Fruit fly (Drosophila melanogaster) whole organism, embryonic: ENCODE data around the gene CG1910.

ENCODE experiments used
- Aef1 ChIP-seq: fragments of 200-800 bp; sonication (Bioruptor generic); IDR thresholded peaks from 3 replicates; pipeline ENCODE4 v1.3.6; 2022; ENCODE audit warnings: missing biosample characterization, missing genetic modification characterization
- CG10147 ChIP-seq: fragments of 200-800 bp; sonication (Bioruptor generic); optimal IDR thresholded peaks from 2 replicates; lab custom pipeline; 2019; ENCODE audit warnings: missing biosample characterization, mild to moderate bottlenecking, missing genetic modification characterization, moderate library complexity
- CG10209 ChIP-seq: fragments of 200-800 bp; sonication (Bioruptor generic); optimal IDR thresholded peaks from 3 replicates; lab custom pipeline; 2017; ENCODE audit warnings: missing biosample characterization, mild to moderate bottlenecking, missing genetic modification characterization, missing genetic modification reagents
- CG10267 ChIP-seq: fragments of 200-800 bp; sonication (Bioruptor generic); optimal IDR thresholded peaks from 2 replicates; lab custom pipeline; 2018; ENCODE audit warnings: missing biosample characterization, mild to moderate bottlenecking, missing genetic modification characterization, moderate library complexity
- CG11695 ChIP-seq: fragments of 200-800 bp; sonication (Bioruptor generic); IDR thresholded peaks from 3 replicates; pipeline ENCODE4 v1.3.6; 2022; ENCODE audit warnings: missing biosample characterization, missing genetic modification characterization
- CG12219 ChIP-seq: fragments of 200-800 bp; sonication (Bioruptor generic); optimal IDR thresholded peaks from 3 replicates; lab custom pipeline; 2018; ENCODE audit warnings: missing biosample characterization, mild to moderate bottlenecking, missing genetic modification characterization
- CG12236 ChIP-seq: fragments of 200-800 bp; sonication (Bioruptor generic); optimal IDR thresholded peaks from 2 replicates; lab custom pipeline; 2016; ENCODE audit warnings: missing biosample characterization, missing genetic modification characterization
- CG13894 ChIP-seq: fragments of 200-800 bp; sonication (Bioruptor generic); optimal IDR thresholded peaks from 3 replicates; lab custom pipeline; 2018; ENCODE audit warnings: missing biosample characterization, mild to moderate bottlenecking, missing genetic modification characterization, moderate library complexity
- CG17359 ChIP-seq: fragments of 200-800 bp; sonication (Bioruptor generic); optimal IDR thresholded peaks from 3 replicates; lab custom pipeline; 2018; ENCODE audit warnings: missing biosample characterization, mild to moderate bottlenecking, missing genetic modification characterization, moderate library complexity
- CG17802 ChIP-seq: fragments of 200-800 bp; sonication (Bioruptor generic); optimal IDR thresholded peaks from 2 replicates; lab custom pipeline; 2018; ENCODE audit warnings: missing biosample characterization, mild to moderate bottlenecking, missing genetic modification characterization, moderate library complexity
- CG17829 ChIP-seq: fragments of 200-800 bp; optimal IDR thresholded peaks from 2 replicates; lab custom pipeline; 2019; ENCODE audit warnings: missing biosample characterization, mild to moderate bottlenecking, missing genetic modification characterization, moderate library complexity
- CG18619 ChIP-seq: fragments of 200-800 bp; sonication (Bioruptor generic); optimal IDR thresholded peaks from 3 replicates; lab custom pipeline; 2017; ENCODE audit warnings: missing biosample characterization, mild to moderate bottlenecking, missing genetic modification characterization
- CG30403 ChIP-seq: fragments of 200-800 bp; sonication (Bioruptor generic); optimal IDR thresholded peaks from 3 replicates; lab custom pipeline; 2016; ENCODE audit warnings: missing biosample characterization, missing genetic modification characterization
- CG31441 ChIP-seq: fragments of 200-800 bp; sonication (Bioruptor generic); IDR thresholded peaks from 2 replicates; pipeline ENCODE4 v1.3.6; 2022; ENCODE audit warnings: missing biosample characterization, missing genetic modification characterization
- CG34376 ChIP-seq: fragments of 200-800 bp; sonication (Bioruptor generic); optimal IDR thresholded peaks from 2 replicates; lab custom pipeline; 2018; ENCODE audit warnings: missing biosample characterization, mild to moderate bottlenecking, missing genetic modification characterization
- CG42726 ChIP-seq: fragments of 200-800 bp; sonication (Bioruptor generic); IDR thresholded peaks from 2 replicates; pipeline ENCODE4 v1.3.6; 2022; ENCODE audit warnings: missing biosample characterization, missing genetic modification characterization; ENCODE audit not compliant: partially characterized antibody
- CG6175 ChIP-seq: fragments of 200-800 bp; sonication (Bioruptor generic); IDR thresholded peaks from 3 replicates; pipeline ENCODE4 v1.3.6; 2022; ENCODE audit warnings: missing biosample characterization, missing genetic modification characterization
- CG6765 ChIP-seq: fragments of 200-800 bp; sonication (Bioruptor generic); optimal IDR thresholded peaks from 3 replicates; lab custom pipeline; 2017; ENCODE audit warnings: missing biosample characterization, mild to moderate bottlenecking, missing genetic modification characterization
- CG8281 ChIP-seq: fragments of 200-800 bp; sonication (Bioruptor generic); optimal IDR thresholded peaks from 2 replicates; lab custom pipeline; 2018; ENCODE audit warnings: missing biosample characterization, mild to moderate bottlenecking, missing genetic modification characterization, moderate library complexity
- CG8290 ChIP-seq, 3 experiments: fragments of 200-800 bp; sonication (Bioruptor generic); optimal IDR thresholded peaks; 2 replicates each; lab custom pipeline; 2016 to 2019; ENCODE audit warnings: missing biosample characterization in 3 of 3, missing genetic modification characterization in 3 of 3, mild to moderate bottlenecking in 2 of 3, moderate library complexity in 1 of 3
- CG9727 ChIP-seq: fragments of 200-800 bp; sonication (Bioruptor generic); optimal IDR thresholded peaks from 3 replicates; lab custom pipeline; 2017; ENCODE audit warnings: missing biosample characterization, mild to moderate bottlenecking, missing genetic modification characterization
- CG9817 ChIP-seq: fragments of 200-800 bp; sonication (Bioruptor generic); optimal IDR thresholded peaks from 2 replicates; lab custom pipeline; 2018; ENCODE audit warnings: missing biosample characterization, mild to moderate bottlenecking, missing genetic modification characterization, moderate library complexity
- CHES-1-like ChIP-seq: fragments of 200-800 bp; sonication (Bioruptor generic); optimal IDR thresholded peaks from 2 replicates; lab custom pipeline; 2016; ENCODE audit warnings: missing biosample characterization, missing genetic modification characterization
- GATAe ChIP-seq: fragments of 200-800 bp; sonication (Bioruptor generic); conservative IDR thresholded peaks from 2 replicates; pipeline ENCODE4 v1.3.6; 2022; ENCODE audit warnings: missing biosample characterization, missing genetic modification characterization
- Hr51 ChIP-seq, 2 experiments: fragments of 200-800 bp; sonication (Bioruptor generic); optimal IDR thresholded peaks; 2 replicates in 1 of 2; 3 replicates in 1 of 2; lab custom pipeline; 2016 to 2018; ENCODE audit warnings: missing biosample characterization in 2 of 2, missing genetic modification characterization in 2 of 2, mild to moderate bottlenecking in 1 of 2, moderate library complexity in 1 of 2
- Lhr ChIP-seq: fragments of 200-800 bp; sonication (Bioruptor generic); optimal IDR thresholded peaks from 3 replicates; lab custom pipeline; 2017; ENCODE audit warnings: mild to moderate bottlenecking, missing biosample characterization, missing genetic modification reagents, missing genetic modification characterization
- Myb ChIP-seq: fragments of 200-800 bp; sonication (Bioruptor generic); optimal IDR thresholded peaks from 2 replicates; lab custom pipeline; 2016; ENCODE audit warnings: missing biosample characterization, missing genetic modification characterization
- Stat92E ChIP-seq, 3 experiments: fragments of >200 bp in 2 of 3; fragments of 200-800 bp in 1 of 3; sonication (Bioruptor generic) in 1 of 3; optimal IDR thresholded peaks; 2 replicates each; lab custom pipeline; 2017 to 2019; ENCODE audit warnings: missing biosample characterization in 3 of 3, missing genetic modification characterization in 3 of 3, mild to moderate bottlenecking in 1 of 3, moderate library complexity in 1 of 3
- Trl ChIP-seq, 3 experiments: fragments of >200 bp in 2 of 3; fragments of 200-800 bp in 1 of 3; sonication (Bioruptor generic) in 1 of 3; optimal IDR thresholded peaks; 2 replicates in 1 of 3; 3 replicates in 2 of 3; lab custom pipeline; 2016 to 2017; ENCODE audit warnings: missing biosample characterization in 1 of 3, missing genetic modification characterization in 1 of 3
- al ChIP-seq: fragments of 200-800 bp; sonication (Bioruptor generic); IDR thresholded peaks from 2 replicates; pipeline ENCODE4 v1.3.6; 2022; ENCODE audit warnings: missing biosample characterization, missing genetic modification characterization
- br ChIP-seq: fragments of >200 bp; optimal IDR thresholded peaks from 2 replicates; lab custom pipeline; 2017
- caup ChIP-seq: fragments of 200-800 bp; sonication (Bioruptor generic); optimal IDR thresholded peaks from 3 replicates; lab custom pipeline; 2017; ENCODE audit warnings: missing biosample characterization, mild to moderate bottlenecking, missing genetic modification characterization, moderate library complexity; ENCODE audit not compliant: severe bottlenecking
- disco-r ChIP-seq: fragments of 200-800 bp; sonication (Bioruptor generic); optimal IDR thresholded peaks from 2 replicates; lab custom pipeline; 2016; ENCODE audit warnings: missing biosample characterization, missing genetic modification characterization
- dpn ChIP-seq, 2 experiments: fragments of 200-800 bp; sonication (Bioruptor generic); optimal IDR thresholded peaks; 3 replicates each; lab custom pipeline; 2016; ENCODE audit warnings: missing biosample characterization in 2 of 2, missing genetic modification characterization in 2 of 2
- dysf ChIP-seq: fragments of 200-800 bp; sonication (Bioruptor generic); IDR thresholded peaks from 3 replicates; pipeline ENCODE4 v1.3.6; 2022; ENCODE audit warnings: missing biosample characterization, missing genetic modification characterization
- ewg ChIP-seq: fragments of 200-800 bp; sonication (Bioruptor generic); optimal IDR thresholded peaks from 3 replicates; lab custom pipeline; 2017; ENCODE audit warnings: mild to moderate bottlenecking, missing biosample characterization, missing genetic modification reagents, missing genetic modification characterization
- fd64A ChIP-seq: fragments of 200-800 bp; sonication (Bioruptor generic); optimal IDR thresholded peaks from 3 replicates; lab custom pipeline; 2018; ENCODE audit warnings: missing biosample characterization, mild to moderate bottlenecking, missing genetic modification characterization
- gsb ChIP-seq: fragments of 200-800 bp; sonication (Bioruptor generic); IDR thresholded peaks from 2 replicates; pipeline ENCODE4 v1.3.6; 2022; ENCODE audit warnings: missing biosample characterization, missing genetic modification characterization
- hth ChIP-seq: fragments of >200 bp; optimal IDR thresholded peaks from 2 replicates; lab custom pipeline; 2017; ENCODE audit warnings: inconsistent platforms
- kay ChIP-seq: fragments of 200-800 bp; sonication (Bioruptor generic); optimal IDR thresholded peaks from 2 replicates; lab custom pipeline; 2016; ENCODE audit warnings: missing biosample characterization, missing genetic modification characterization
- maf-S ChIP-seq: fragments of 200-800 bp; sonication (Bioruptor generic); optimal IDR thresholded peaks from 2 replicates; lab custom pipeline; 2016; ENCODE audit warnings: missing biosample characterization, missing genetic modification characterization
- pzg ChIP-seq: fragments of 200-800 bp; sonication (Bioruptor generic); optimal IDR thresholded peaks from 3 replicates; lab custom pipeline; 2018; ENCODE audit warnings: missing biosample characterization, mild to moderate bottlenecking, missing genetic modification characterization, moderate library complexity
- sisA ChIP-seq: fragments of 200-800 bp; sonication (Bioruptor generic); IDR thresholded peaks from 2 replicates; pipeline ENCODE4 v1.3.6; 2022; ENCODE audit warnings: missing biosample characterization, missing genetic modification characterization
- ssp ChIP-seq: fragments of 200-800 bp; sonication (Bioruptor generic); IDR thresholded peaks from 2 replicates; pipeline ENCODE4 v1.3.6; 2022; ENCODE audit warnings: missing biosample characterization, missing genetic modification characterization
- sug ChIP-seq: fragments of 200-800 bp; optimal IDR thresholded peaks from 2 replicates; lab custom pipeline; 2019; ENCODE audit warnings: missing biosample characterization, mild to moderate bottlenecking, missing genetic modification characterization, moderate library complexity
- tio ChIP-seq: fragments of 200-800 bp; sonication (Bioruptor generic); optimal IDR thresholded peaks from 2 replicates; lab custom pipeline; 2017; ENCODE audit warnings: missing biosample characterization, missing genetic modification characterization, inconsistent platforms
- tll ChIP-seq, 2 experiments: fragments of 200-800 bp in 1 of 2; fragments of >200 bp in 1 of 2; sonication (Bioruptor generic) in 1 of 2; optimal IDR thresholded peaks; 2 replicates each; lab custom pipeline; 2017 to 2019; ENCODE audit warnings: missing biosample characterization in 2 of 2, missing genetic modification characterization in 2 of 2, mild to moderate bottlenecking in 1 of 2, moderate library complexity in 1 of 2
- unpg ChIP-seq: fragments of 200-800 bp; sonication (Bioruptor generic); optimal IDR thresholded peaks from 3 replicates; lab custom pipeline; 2018; ENCODE audit warnings: missing biosample characterization, mild to moderate bottlenecking, missing genetic modification characterization, moderate library complexity

CG1910 gene

dm6 chr3R:31725486-31726227 lies 21.8 kb upstream of the CG1910 start (continued):
- no peak for TF ChIP-seq CG18619
- TF ChIP-seq hth (lab: Kevin White, UChicago), result no peak
- TF ChIP-seq CG31441 (GFP tag; lab: Robert Waterston, UW), result 0 out of 2 replicates have a peak, but pooled peaks have one; percentile 7
- TF ChIP-seq ssp, result no peak
- TF ChIP-seq Aef1, result no peak
- peak in 1 of 2 experiments; percentile 41 for TF ChIP-seq tll (GFP tag; optimal IDR thresholded peaks at IDR 0.05; lab: Kevin White, UChicago)
- no peak for TF ChIP-seq CG10267
- TF ChIP-seq CG12219, result no peak
- no peak for TF ChIP-seq unpg (GFP tag; lab: Kevin White, UChicago)
- no peak for TF ChIP-seq CG12236 (GFP tag; lab: Kevin White, UChicago)
- TF ChIP-seq CHES-1-like (GFP tag; lab: Kevin White, UChicago), result no peak
- no peak for TF ChIP-seq gsb (GFP tag; lab: Robert Waterston, UW)
- TF ChIP-seq CG10209 (GFP tag; lab: Kevin White, UChicago), result no peak
- TF ChIP-seq sug (tag; lab: Kevin White, UChicago), result no peak
- no peak for TF ChIP-seq CG9727 (GFP tag; lab: Kevin White, UChicago)
- TF ChIP-seq Trl (optimal IDR thresholded peaks at IDR 0.05; lab: Kevin White, UChicago), result peak; percentile 36 to 73
- TF ChIP-seq Trl (GFP tag; optimal IDR thresholded peaks at IDR 0.05; lab: Kevin White, UChicago), result no peak
- TF ChIP-seq br, result no peak
- TF ChIP-seq CG8281 (tag; lab: Kevin White, UChicago), result no peak
- TF ChIP-seq CG34376, result peak; percentile 11
- no peak for TF ChIP-seq disco-r
- no peak for TF ChIP-seq tio (GFP tag; lab: Kevin White, UChicago)
- TF ChIP-seq dpn (GFP tag; optimal IDR thresholded peaks at IDR 0.05; lab: Kevin White, UChicago), result no peak
- no peak for TF ChIP-seq caup (GFP tag; lab: Kevin White, UChicago)
- no peak for TF ChIP-seq Stat92E (GFP tag; optimal IDR thresholded peaks at IDR 0.05; lab: Kevin White, UChicago)
- TF ChIP-seq CG13894 (tag; lab: Kevin White, UChicago), result no peak
- TF ChIP-seq Myb, result no peak
- no peak for TF ChIP-seq ewg (GFP tag; lab: Kevin White, UChicago)
- no peak for TF ChIP-seq kay (GFP tag; lab: Kevin White, UChicago)
- no peak for TF ChIP-seq fd64A (GFP tag; lab: Kevin White, UChicago)
- TF ChIP-seq dysf (GFP tag; lab: Robert Waterston, UW), result no peak
- no peak for TF ChIP-seq CG6175 (GFP tag; lab: Robert Waterston, UW)
- TF ChIP-seq CG17829 (tag; lab: Kevin White, UChicago), result no peak
- no peak for TF ChIP-seq CG9817 (tag; lab: Kevin White, UChicago)
- TF ChIP-seq CG17359 (tag; lab: Kevin White, UChicago), result no peak
- no peak for TF ChIP-seq CG10147 (GFP tag; lab: Kevin White, UChicago)
- TF ChIP-seq Lhr (GFP tag; lab: Kevin White, UChicago), result no peak
- no peak for TF ChIP-seq CG42726 (GFP tag; lab: Robert Waterston, UW)
- no peak for TF ChIP-seq CG17802
- TF ChIP-seq GATAe (GFP tag; lab: Robert Waterston, UW), result no peak
- TF ChIP-seq CG11695 (GFP tag; lab: Robert Waterston, UW), result no peak
- no peak for TF ChIP-seq CG30403 (GFP tag; lab: Kevin White, UChicago)
- TF ChIP-seq CG6765 (GFP tag; lab: Kevin White, UChicago), result no peak
- TF ChIP-seq CG8290 (GFP tag; optimal IDR thresholded peaks at IDR 0.05; lab: Kevin White, UChicago), result no peak
- peak; percentile 9 to 34 for TF ChIP-seq CG8290 (tag; optimal IDR thresholded peaks at IDR 0.05; lab: Kevin White, UChicago)
- TF ChIP-seq al (GFP tag; lab: Robert Waterston, UW), result no peak
- TF ChIP-seq maf-S (GFP tag; lab: Kevin White, UChicago), result no peak
- no peak for TF ChIP-seq sisA (GFP tag; lab: Robert Waterston, UW)
- no peak for TF ChIP-seq Hr51 (GFP tag; optimal IDR thresholded peaks at IDR 0.05; lab: Kevin White, UChicago)
- TF ChIP-seq pzg (GFP tag; lab: Kevin White, UChicago), result no peak
